Fruit fly (Drosophila melanogaster) whole organism, embryonic: ENCODE data around the gene CG14676.

Experiments
- Atf-2 ChIP-seq: fragments of 200-800 bp; sonication (Bioruptor generic); optimal IDR thresholded peaks from 2 replicates; lab custom pipeline; 2016; ENCODE audit warnings: missing biosample characterization, missing genetic modification characterization
- BtbVII ChIP-seq: fragments of 200-800 bp; sonication (Bioruptor generic); optimal IDR thresholded peaks from 3 replicates; lab custom pipeline; 2017; ENCODE audit warnings: missing biosample characterization, mild to moderate bottlenecking, missing genetic modification characterization
- CG10366 ChIP-seq: fragments of 200-800 bp; sonication (Bioruptor generic); IDR thresholded peaks from 2 replicates; pipeline ENCODE4 v1.3.6; 2022; ENCODE audit warnings: missing biosample characterization, missing genetic modification characterization
- CG13775 ChIP-seq: fragments of 200-800 bp; sonication (Bioruptor generic); optimal IDR thresholded peaks from 3 replicates; lab custom pipeline; 2017; ENCODE audit warnings: missing biosample characterization, mild to moderate bottlenecking, missing genetic modification characterization
- CG13894 ChIP-seq: fragments of 200-800 bp; sonication (Bioruptor generic); optimal IDR thresholded peaks from 3 replicates; lab custom pipeline; 2018; ENCODE audit warnings: missing biosample characterization, mild to moderate bottlenecking, missing genetic modification characterization, moderate library complexity
- CG14050 ChIP-seq: fragments of 200-800 bp; sonication (Bioruptor generic); IDR thresholded peaks from 3 replicates; pipeline ENCODE4 v1.3.6; 2022; ENCODE audit warnings: missing biosample characterization, missing genetic modification characterization
- CG15073 ChIP-seq: fragments of 200-800 bp; sonication (Bioruptor generic); optimal IDR thresholded peaks from 2 replicates; lab custom pipeline; 2016; ENCODE audit warnings: missing biosample characterization, missing genetic modification characterization
- CG15269 ChIP-seq: fragments of 200-800 bp; sonication (Bioruptor generic); optimal IDR thresholded peaks from 2 replicates; lab custom pipeline; 2018; ENCODE audit warnings: missing biosample characterization, mild to moderate bottlenecking, missing genetic modification characterization, moderate library complexity
- CG17186 ChIP-seq: fragments of 200-800 bp; sonication (Bioruptor generic); optimal IDR thresholded peaks from 3 replicates; lab custom pipeline; 2017; ENCODE audit warnings: missing biosample characterization, missing genetic modification reagents, missing genetic modification characterization
- CG17829 ChIP-seq: fragments of 200-800 bp; optimal IDR thresholded peaks from 2 replicates; lab custom pipeline; 2019; ENCODE audit warnings: missing biosample characterization, mild to moderate bottlenecking, missing genetic modification characterization, moderate library complexity
- CG2678 ChIP-seq: fragments of 200-800 bp; sonication (Bioruptor generic); optimal IDR thresholded peaks from 3 replicates; lab custom pipeline; 2019; ENCODE audit warnings: missing biosample characterization, mild to moderate bottlenecking, missing genetic modification characterization, moderate library complexity
- CG2889 ChIP-seq: fragments of 200-800 bp; sonication (Bioruptor generic); IDR thresholded peaks from 3 replicates; pipeline ENCODE4 v1.3.6; 2022; ENCODE audit warnings: missing biosample characterization, missing genetic modification characterization
- CG32532 ChIP-seq: fragments of 200-800 bp; sonication (Bioruptor generic); IDR thresholded peaks from 2 replicates; pipeline ENCODE4 v1.3.6; 2022; ENCODE audit warnings: missing biosample characterization, missing genetic modification characterization
- CG4360 ChIP-seq: fragments of 200-800 bp; sonication (Bioruptor generic); IDR thresholded peaks from 2 replicates; pipeline ENCODE4 v1.3.6; 2022; ENCODE audit warnings: missing biosample characterization, missing genetic modification characterization
- CG6254 ChIP-seq: fragments of 200-800 bp; sonication (Bioruptor generic); optimal IDR thresholded peaks from 3 replicates; lab custom pipeline; 2017; ENCODE audit warnings: mild to moderate bottlenecking, missing biosample characterization, missing genetic modification reagents, missing genetic modification characterization
- CG7987 ChIP-seq: fragments of 200-800 bp; sonication (Bioruptor generic); optimal IDR thresholded peaks from 2 replicates; lab custom pipeline; 2018; ENCODE audit warnings: missing biosample characterization, mild to moderate bottlenecking, missing genetic modification characterization, moderate library complexity
- CG8290 ChIP-seq, 3 experiments: fragments of 200-800 bp; sonication (Bioruptor generic); optimal IDR thresholded peaks; 2 replicates each; lab custom pipeline; 2016 to 2019; ENCODE audit warnings: missing biosample characterization in 3 of 3, missing genetic modification characterization in 3 of 3, mild to moderate bottlenecking in 2 of 3, moderate library complexity in 1 of 3
- CG8765 ChIP-seq: fragments of 200-800 bp; sonication (Bioruptor generic); IDR thresholded peaks from 2 replicates; pipeline ENCODE4 v1.3.6; 2022; ENCODE audit warnings: missing biosample characterization, missing genetic modification characterization
- D ChIP-seq, 2 experiments: fragments of 200-800 bp in 1 of 2; fragments of >200 bp in 1 of 2; sonication (Bioruptor generic) in 1 of 2; optimal IDR thresholded peaks; 2 replicates in 1 of 2; 3 replicates in 1 of 2; lab custom pipeline; 2017; ENCODE audit warnings: mild to moderate bottlenecking in 1 of 2, missing biosample characterization in 1 of 2, missing genetic modification characterization in 1 of 2, missing genetic modification reagents in 1 of 2
- Dbx ChIP-seq: fragments of 200-800 bp; sonication (Bioruptor generic); IDR thresholded peaks from 3 replicates; pipeline ENCODE4 v1.3.6; 2022; ENCODE audit warnings: missing biosample characterization, missing genetic modification characterization
- Dp ChIP-seq: fragments of 200-800 bp; sonication (Bioruptor generic); optimal IDR thresholded peaks from 2 replicates; lab custom pipeline; 2018; ENCODE audit warnings: missing biosample characterization, mild to moderate bottlenecking, missing genetic modification characterization, moderate library complexity
- Ets65A ChIP-seq: fragments of 200-800 bp; sonication (Bioruptor generic); peaks from one replicate; lab custom pipeline; 2016; ENCODE audit warnings: missing biosample characterization, missing genetic modification characterization
- GATAe ChIP-seq: fragments of 200-800 bp; sonication (Bioruptor generic); conservative IDR thresholded peaks from 2 replicates; pipeline ENCODE4 v1.3.6; 2022; ENCODE audit warnings: missing biosample characterization, missing genetic modification characterization
- H15 ChIP-seq: fragments of 200-800 bp; sonication (Bioruptor generic); IDR thresholded peaks from 3 replicates; pipeline ENCODE4 v1.3.6; 2022; ENCODE audit warnings: missing biosample characterization, missing genetic modification characterization
- HmgD ChIP-seq: fragments of 200-800 bp; sonication (Bioruptor generic); optimal IDR thresholded peaks from 3 replicates; lab custom pipeline; 2016; ENCODE audit warnings: missing biosample characterization, missing genetic modification characterization
- Hr78 ChIP-seq, 2 experiments: fragments of 200-800 bp in 1 of 2; fragments of >200 bp in 1 of 2; sonication (Bioruptor generic) in 1 of 2; optimal IDR thresholded peaks; 2 replicates each; lab custom pipeline; 2017 to 2019; ENCODE audit warnings: missing biosample characterization in 2 of 2, missing genetic modification characterization in 2 of 2, mild to moderate bottlenecking in 1 of 2, moderate library complexity in 1 of 2
- Med ChIP-seq: fragments of 200-800 bp; sonication (Bioruptor generic); peaks from one replicate; lab custom pipeline; 2016; ENCODE audit warnings: missing biosample characterization, missing genetic modification characterization, mild to moderate bottlenecking, inconsistent platforms, moderate library complexity
- Opbp ChIP-seq: fragments of 200-800 bp; sonication (Bioruptor generic); IDR thresholded peaks from 3 replicates; pipeline ENCODE4 v1.3.6; 2022; ENCODE audit warnings: missing biosample characterization, missing genetic modification characterization; ENCODE audit not compliant: partially characterized antibody
- Optix ChIP-seq: fragments of 200-800 bp; sonication (Bioruptor generic); IDR thresholded peaks from 3 replicates; pipeline ENCODE4 v1.3.6; 2022; ENCODE audit warnings: missing biosample characterization, missing genetic modification characterization
- Ptx1 ChIP-seq: fragments of 200-800 bp; sonication (Bioruptor generic); IDR thresholded peaks from 2 replicates; pipeline ENCODE4 v1.3.6; 2022; ENCODE audit warnings: missing biosample characterization, missing genetic modification characterization
- Scr ChIP-seq: fragments of 200-800 bp; sonication (Bioruptor generic); IDR thresholded peaks from 2 replicates; pipeline ENCODE4 v1.3.6; 2022; ENCODE audit warnings: missing biosample characterization, missing genetic modification characterization; ENCODE audit not compliant: partially characterized antibody
- Side ChIP-seq: fragments of 200-800 bp; sonication (Bioruptor generic); optimal IDR thresholded peaks from 2 replicates; lab custom pipeline; 2016; ENCODE audit warnings: missing biosample characterization, missing genetic modification characterization
- Sox100B ChIP-seq: fragments of 200-800 bp; sonication (Bioruptor generic); optimal IDR thresholded peaks from 3 replicates; lab custom pipeline; 2018; ENCODE audit warnings: missing biosample characterization, mild to moderate bottlenecking, missing genetic modification characterization
- Usf ChIP-seq: fragments of 200-800 bp; sonication (Bioruptor generic); optimal IDR thresholded peaks from 2 replicates; lab custom pipeline; 2017; ENCODE audit warnings: missing genotype, missing biosample characterization, missing genetic modification characterization
- Vsx1 ChIP-seq: fragments of 200-800 bp; sonication (Bioruptor generic); optimal IDR thresholded peaks from 2 replicates; lab custom pipeline; 2017; ENCODE audit warnings: missing biosample characterization, mild to moderate bottlenecking, missing genetic modification characterization, missing genetic modification reagents
- ato ChIP-seq: fragments of 200-800 bp; sonication (Bioruptor generic); IDR thresholded peaks from 2 replicates; pipeline ENCODE4 v1.3.6; 2022; ENCODE audit warnings: missing biosample characterization, missing genetic modification characterization; ENCODE audit not compliant: partially characterized antibody
- bigmax ChIP-seq: fragments of 200-800 bp; sonication (Bioruptor generic); optimal IDR thresholded peaks from 2 replicates; lab custom pipeline; 2018; ENCODE audit warnings: missing biosample characterization, mild to moderate bottlenecking, missing genetic modification characterization
- dysf ChIP-seq: fragments of 200-800 bp; sonication (Bioruptor generic); IDR thresholded peaks from 3 replicates; pipeline ENCODE4 v1.3.6; 2022; ENCODE audit warnings: missing biosample characterization, missing genetic modification characterization
- eyg ChIP-seq: fragments of 200-800 bp; sonication (Bioruptor generic); optimal IDR thresholded peaks from 3 replicates; lab custom pipeline; 2016; ENCODE audit warnings: missing biosample characterization, missing genetic modification characterization
- fd3F ChIP-seq: fragments of 200-800 bp; sonication (Bioruptor generic); optimal IDR thresholded peaks from 2 replicates; lab custom pipeline; 2018; ENCODE audit warnings: missing biosample characterization, mild to moderate bottlenecking, missing genetic modification characterization, moderate library complexity
- fd96Cb ChIP-seq: fragments of 200-800 bp; sonication (Bioruptor generic); optimal IDR thresholded peaks from 2 replicates; lab custom pipeline; 2018; ENCODE audit warnings: missing biosample characterization, mild to moderate bottlenecking, missing genetic modification characterization, moderate library complexity
- insv ChIP-seq, 2 experiments: fragments of 200-800 bp; sonication (Bioruptor generic); optimal IDR thresholded peaks; 3 replicates each; lab custom pipeline; 2016 to 2018; ENCODE audit warnings: missing biosample characterization in 2 of 2, missing genetic modification characterization in 2 of 2
- jing ChIP-seq: fragments of 200-800 bp; sonication (Bioruptor generic); optimal IDR thresholded peaks from 2 replicates; lab custom pipeline; 2018; ENCODE audit warnings: missing biosample characterization, mild to moderate bottlenecking, missing genetic modification characterization
- kah ChIP-seq: fragments of 200-800 bp; sonication (Bioruptor generic); optimal IDR thresholded peaks from 2 replicates; lab custom pipeline; 2018; ENCODE audit warnings: missing biosample characterization, mild to moderate bottlenecking, missing genetic modification characterization
- prd ChIP-seq, 3 experiments: fragments of >200 bp in 2 of 3; fragments of 200-800 bp in 1 of 3; sonication (Bioruptor generic) in 1 of 3; optimal IDR thresholded peaks in 2 of 3; IDR thresholded peaks in 1 of 3; 2 replicates in 2 of 3; 3 replicates in 1 of 3; pipeline versions ENCODE4 v1.3.6 to Lab custom; 2017 to 2022; ENCODE audit warnings: missing biosample characterization in 1 of 3, missing genetic modification characterization in 1 of 3
- ssp ChIP-seq: fragments of 200-800 bp; sonication (Bioruptor generic); IDR thresholded peaks from 2 replicates; pipeline ENCODE4 v1.3.6; 2022; ENCODE audit warnings: missing biosample characterization, missing genetic modification characterization
- tll ChIP-seq, 2 experiments: fragments of 200-800 bp in 1 of 2; fragments of >200 bp in 1 of 2; sonication (Bioruptor generic) in 1 of 2; optimal IDR thresholded peaks; 2 replicates each; lab custom pipeline; 2017 to 2019; ENCODE audit warnings: missing biosample characterization in 2 of 2, missing genetic modification characterization in 2 of 2, mild to moderate bottlenecking in 1 of 2, moderate library complexity in 1 of 2
- yki ChIP-seq: fragments of >200 bp; optimal IDR thresholded peaks from 3 replicates; lab custom pipeline; 2018

Gene CG14676

dm6 chr3R:5861218-5861902 lies 14.3 kb downstream of the CG14676 start (continued):
- TF ChIP-seq Dbx (peak; percentile 28; the same call in 1 of the 3 replicates), Usf (GFP tag; lab: Kevin White, UChicago) (peak; percentile 48), GATAe (GFP tag; lab: Robert Waterston, UW) (no peak), CG10366 (GFP tag; lab: Robert Waterston, UW) (no peak), CG13775 (peak; percentile 57), CG8765 (no peak), CG6254 (GFP tag; lab: Kevin White, UChicago) (no peak), yki (lab: Kevin White, UChicago) (no peak), kah (GFP tag; lab: Kevin White, UChicago) (no peak), tll (GFP tag; optimal IDR thresholded peaks at IDR 0.05; lab: Kevin White, UChicago) (no peak), fd3F (GFP tag; lab: Kevin White, UChicago) (no peak), CG32532 (GFP tag; lab: Robert Waterston, UW) (peak; percentile 71), Side (GFP tag; lab: Kevin White, UChicago) (no peak), jing (GFP tag; lab: Kevin White, UChicago) (no peak), H15 (GFP tag; lab: Robert Waterston, UW) (no peak), CG15269 (tag; lab: Kevin White, UChicago) (peak; percentile 46), Ets65A (GFP tag; lab: Kevin White, UChicago) (peak; percentile 91), eyg (GFP tag; lab: Kevin White, UChicago) (peak; percentile 8), Opbp (GFP tag; lab: Robert Waterston, UW) (no peak), ato (no peak), CG13894 (tag; lab: Kevin White, UChicago) (no peak), D (optimal IDR thresholded peaks at IDR 0.05; lab: Kevin White, UChicago) (no peak), D (GFP tag; optimal IDR thresholded peaks at IDR 0.05; lab: Kevin White, UChicago) (no peak), CG8290 (GFP tag; optimal IDR thresholded peaks at IDR 0.05; lab: Kevin White, UChicago) (no peak), CG8290 (tag; optimal IDR thresholded peaks at IDR 0.05; lab: Kevin White, UChicago) (peak in 1 of 2 experiments; percentile 48), CG17186 (GFP tag; lab: Kevin White, UChicago) (no peak), CG7987 (GFP tag; lab: Kevin White, UChicago) (no peak), CG2678 (tag; lab: Kevin White, UChicago) (peak; percentile 61), Hr78 (GFP tag; optimal IDR thresholded peaks at IDR 0.05; lab: Kevin White, UChicago) (no peak), Vsx1 (GFP tag; lab: Kevin White, UChicago) (no peak), ssp (no peak), Atf-2 (peak; percentile 21), HmgD (GFP tag; lab: Kevin White, UChicago) (no peak), CG14050 (GFP tag; lab: Robert Waterston, UW) (no peak), CG2889 (no peak), Med (peak; percentile 67), prd (optimal IDR thresholded peaks at IDR 0.05; lab: Kevin White, UChicago) (no peak), prd (GFP tag; IDR thresholded peaks at IDR 0.05; lab: Robert Waterston, UW) (peak; percentile 25; the same call in 2 of the 3 replicates), bigmax (GFP tag; lab: Kevin White, UChicago) (no peak), Sox100B (peak; percentile 44), CG17829 (no peak), insv (GFP tag; optimal IDR thresholded peaks at IDR 0.05; lab: Kevin White, UChicago) (no peak), CG15073 (GFP tag; lab: Kevin White, UChicago) (no peak), dysf (GFP tag; lab: Robert Waterston, UW) (no peak; the same call in 1 of the 3 replicates), fd96Cb (tag; lab: Kevin White, UChicago) (no peak), Dp (no peak), CG4360 (no peak), Optix (GFP tag; lab: Robert Waterston, UW) (no peak), Ptx1 (GFP tag; lab: Robert Waterston, UW) (no peak), Scr (GFP tag; lab: Robert Waterston, UW) (no peak), BtbVII (GFP tag; lab: Kevin White, UChicago) (peak; percentile 36)
